Fruit fly (Drosophila melanogaster): ENCODE results near the gene Hakai.

The Hakai gene

DNA sequence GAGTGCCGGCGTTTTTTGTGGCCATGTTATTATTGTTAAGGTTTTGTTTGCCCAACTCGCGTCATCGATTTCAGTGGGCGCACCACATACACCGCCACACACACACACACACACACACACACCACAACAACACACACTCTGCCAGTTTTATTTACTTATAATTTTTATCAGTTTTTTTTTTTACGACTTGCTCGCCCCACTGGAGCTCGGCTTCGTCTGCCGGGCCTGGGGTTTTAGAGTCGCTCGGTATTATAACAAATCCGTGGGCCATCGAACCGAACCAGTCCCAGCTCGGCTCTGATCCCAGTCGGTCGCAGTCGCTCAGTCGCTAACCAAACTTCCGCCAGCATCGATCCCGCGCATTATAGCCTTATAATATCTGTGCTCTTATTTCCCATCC is 32.9 kb downstream of the Hakai start (continued):
- TF ChIP-seq Doc2 (GFP tag; IDR thresholded peaks at IDR 0.05) (no peak), ac (GFP tag; optimal IDR thresholded peaks at IDR 0.05) (no peak), H2.0 (GFP tag; IDR thresholded peaks at IDR 0.05) (no peak), tio (GFP tag; optimal IDR thresholded peaks at IDR 0.05) (no peak), Nf-YA (GFP tag; IDR thresholded peaks at IDR 0.05) (no peak), Kr (GFP tag; optimal IDR thresholded peaks at IDR 0.05) (no peak), seq (GFP tag; IDR thresholded peaks at IDR 0.05) (no peak), vvl (GFP tag; IDR thresholded peaks at IDR 0.05) (peak; percentile 69; the same call in 1 of the 2 replicates), CG2875 (GFP tag; optimal IDR thresholded peaks at IDR 0.05) (peak; percentile 17), CG11695 (GFP tag; IDR thresholded peaks at IDR 0.05) (no peak), trh (GFP tag; optimal IDR thresholded peaks at IDR 0.05) (no peak), CG13624 (GFP tag; optimal IDR thresholded peaks at IDR 0.05) (no peak), ab (GFP tag; optimal IDR thresholded peaks at IDR 0.05) (no peak), CG17912 (GFP tag; optimal IDR thresholded peaks at IDR 0.05) (no peak), sr (GFP tag; IDR thresholded peaks at IDR 0.05) (no peak; the same call in 1 of the 3 replicates), Sin3A (optimal IDR thresholded peaks at IDR 0.05) (no peak), Meics (GFP tag; optimal IDR thresholded peaks at IDR 0.05) (no peak), pnt (GFP tag; optimal IDR thresholded peaks at IDR 0.05) (no peak), Pdp1 (GFP tag; optimal IDR thresholded peaks at IDR 0.05) (peak in 1 of 2 experiments; percentile 13), CG2129 (GFP tag; IDR thresholded peaks at IDR 0.05; ENCODE audit: partially characterized antibody) (no peak), CG15011 (GFP tag; optimal IDR thresholded peaks at IDR 0.05) (no peak), fu2 (GFP tag; optimal IDR thresholded peaks at IDR 0.05) (no peak), Deaf1 (tag; optimal IDR thresholded peaks at IDR 0.05) (peak; percentile 95), kay (GFP tag; optimal IDR thresholded peaks at IDR 0.05) (no peak), CG5245 (GFP tag; optimal IDR thresholded peaks at IDR 0.05) (no peak), gcm2 (GFP tag; optimal IDR thresholded peaks at IDR 0.05) (no peak), bsh (GFP tag; optimal IDR thresholded peaks at IDR 0.05) (no peak), D19A (tag; optimal IDR thresholded peaks at IDR 0.05) (no peak), caup (GFP tag; optimal IDR thresholded peaks at IDR 0.05; ENCODE audit: severe bottlenecking) (peak; percentile 47), CrebB (tag; optimal IDR thresholded peaks at IDR 0.05) (peak; percentile 48), Scr (GFP tag; IDR thresholded peaks at IDR 0.05; ENCODE audit: partially characterized antibody) (no peak; the same call in 1 of the 2 replicates), CG12236 (GFP tag; optimal IDR thresholded peaks at IDR 0.05) (no peak), br (optimal IDR thresholded peaks at IDR 0.05) (no peak), CG1832 (GFP tag; optimal IDR thresholded peaks at IDR 0.05) (no peak), dimm (GFP tag; IDR thresholded peaks at IDR 0.05) (no peak), wor (GFP tag; IDR thresholded peaks at IDR 0.05) (no peak), btn (GFP tag; optimal IDR thresholded peaks at IDR 0.05) (no peak), unpg (GFP tag; optimal IDR thresholded peaks at IDR 0.05) (no peak), CG30403 (GFP tag; optimal IDR thresholded peaks at IDR 0.05) (no peak), CG9437 (GFP tag; optimal IDR thresholded peaks at IDR 0.05) (no peak), Gug (GFP tag; IDR thresholded peaks at IDR 0.05) (no peak), Dref (GFP tag; IDR thresholded peaks at IDR 0.05) (no peak), rib (GFP tag; IDR thresholded peaks at IDR 0.05) (0 out of 2 replicates have a peak, but pooled peaks have one; percentile 18), crol (GFP tag; IDR thresholded peaks at IDR 0.05) (no peak), CG2199 (GFP tag; IDR thresholded peaks at IDR 0.05) (peak; percentile 61; the same call in 1 of the 3 replicates), salm (tag; optimal IDR thresholded peaks at IDR 0.05) (no peak), CG11085 (GFP tag; IDR thresholded peaks at IDR 0.05) (no peak), ssp (GFP tag; IDR thresholded peaks at IDR 0.05) (no peak), Dbx (GFP tag; IDR thresholded peaks at IDR 0.05) (peak; percentile 46; the same call in 1 of the 3 replicates), pfk (GFP tag; optimal IDR thresholded peaks at IDR 0.05) (no peak), CG17328 (GFP tag; IDR thresholded peaks at IDR 0.05) (no peak), kni (GFP tag; optimal IDR thresholded peaks at IDR 0.05) (peak; percentile 88), NFAT (GFP tag; IDR thresholded peaks at IDR 0.05) (no peak)

Measured in whole organism, embryonic.